Fruit fly (Drosophila melanogaster): ENCODE results near the gene CG15059.

DNA sequence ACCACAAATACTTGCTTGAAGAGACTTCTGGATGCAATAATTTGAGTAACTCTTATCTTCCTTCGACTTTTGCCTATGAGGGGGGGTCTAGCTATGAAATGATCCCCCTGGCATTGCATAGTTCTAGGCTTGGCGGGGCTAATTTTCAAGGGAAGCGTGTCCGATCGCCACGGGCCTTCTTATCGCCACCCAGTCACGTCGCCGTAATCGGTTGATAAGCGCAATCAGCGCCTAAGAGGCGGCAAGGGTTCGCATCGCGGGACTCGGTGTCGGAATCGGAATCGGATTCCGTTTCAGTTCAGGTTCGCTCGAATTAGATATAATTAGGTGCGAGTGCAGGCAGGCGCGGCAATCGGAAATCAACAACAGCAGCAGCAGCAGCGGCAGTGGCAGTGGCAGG, 2.2 kb upstream of the CG15059 start:
- TF ChIP-seq Eip75B (GFP tag; optimal IDR thresholded peaks at IDR 0.05) (no peak), Gug (GFP tag; IDR thresholded peaks at IDR 0.05) (no peak), Smox (GFP tag; optimal IDR thresholded peaks at IDR 0.05) (no peak), CG3919 (GFP tag; optimal IDR thresholded peaks at IDR 0.05) (no peak), ss (GFP tag; optimal IDR thresholded peaks at IDR 0.05) (no peak)

Data from whole organism, prepupa.